Worm (Caenorhabditis elegans): Measurements from ENCODE around the gene K10H10.10.
A peak's percentile ranks its signal among the peaks of the same experiment; 100 is the strongest.

Gene K10H10.10

DNA sequence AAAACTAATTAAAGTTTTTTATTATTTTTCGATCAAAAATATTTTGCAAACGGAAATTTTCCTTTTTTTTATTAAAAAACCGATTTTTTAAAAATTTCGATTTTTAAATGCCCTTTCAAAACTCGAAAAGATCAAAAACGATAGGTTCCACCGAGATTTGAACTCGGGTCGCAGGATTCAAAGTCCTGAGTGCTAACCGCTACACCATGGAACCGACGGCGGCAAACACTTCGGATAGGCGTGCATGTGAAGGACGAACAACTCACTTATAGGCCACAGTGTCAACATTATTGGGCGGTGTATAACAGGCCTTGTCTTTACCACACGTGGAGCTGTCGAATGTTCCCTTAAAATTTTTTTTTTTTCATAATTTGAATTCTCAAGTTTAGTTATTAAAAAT lies 32.9 kb upstream of the K10H10.10 start (continued):
- TF ChIP-seq spr-1 (tag; optimal IDR thresholded peaks at IDR 0.05) (no peak), ceh-20 (GFP tag; IDR thresholded peaks at IDR 0.05) (no peak), tra-1 (GFP tag; IDR thresholded peaks at IDR 0.05) (no peak), F49E8.2 (tag; optimal IDR thresholded peaks at IDR 0.05; ENCODE audit: borderline replicate concordance) (no peak), mep-1 (tag; optimal IDR thresholded peaks at IDR 0.05) (peak; percentile 28), nhr-28 (tag; optimal IDR thresholded peaks at IDR 0.05) (no peak), T20F7.1 (GFP tag; optimal IDR thresholded peaks at IDR 0.05) (no peak), gei-8 (GFP tag; optimal IDR thresholded peaks at IDR 0.05) (no peak), lin-13 (GFP tag; optimal IDR thresholded peaks at IDR 0.05) (no peak), dve-1 (tag; optimal IDR thresholded peaks at IDR 0.05; ENCODE audit: insufficient read depth) (peak; percentile 31), ceh-44 (GFP tag; IDR thresholded peaks at IDR 0.05) (no peak), daf-16 (GFP tag; optimal IDR thresholded peaks at IDR 0.05) (no peak), daf-16 (tag; optimal IDR thresholded peaks at IDR 0.05) (peak; percentile 64), nhr-76 (tag; optimal IDR thresholded peaks at IDR 0.05) (no peak), set-16 (GFP tag; IDR thresholded peaks at IDR 0.05) (no peak), unc-130 (GFP tag; optimal IDR thresholded peaks at IDR 0.05) (no peak), nhr-11 (tag; optimal IDR thresholded peaks at IDR 0.05) (no peak), php-3 (GFP tag; IDR thresholded peaks at IDR 0.05) (peak; percentile 19; the same call in 1 of the 2 replicates), snpc-4 (tag; optimal IDR thresholded peaks at IDR 0.05) (no peak)

DNA sequence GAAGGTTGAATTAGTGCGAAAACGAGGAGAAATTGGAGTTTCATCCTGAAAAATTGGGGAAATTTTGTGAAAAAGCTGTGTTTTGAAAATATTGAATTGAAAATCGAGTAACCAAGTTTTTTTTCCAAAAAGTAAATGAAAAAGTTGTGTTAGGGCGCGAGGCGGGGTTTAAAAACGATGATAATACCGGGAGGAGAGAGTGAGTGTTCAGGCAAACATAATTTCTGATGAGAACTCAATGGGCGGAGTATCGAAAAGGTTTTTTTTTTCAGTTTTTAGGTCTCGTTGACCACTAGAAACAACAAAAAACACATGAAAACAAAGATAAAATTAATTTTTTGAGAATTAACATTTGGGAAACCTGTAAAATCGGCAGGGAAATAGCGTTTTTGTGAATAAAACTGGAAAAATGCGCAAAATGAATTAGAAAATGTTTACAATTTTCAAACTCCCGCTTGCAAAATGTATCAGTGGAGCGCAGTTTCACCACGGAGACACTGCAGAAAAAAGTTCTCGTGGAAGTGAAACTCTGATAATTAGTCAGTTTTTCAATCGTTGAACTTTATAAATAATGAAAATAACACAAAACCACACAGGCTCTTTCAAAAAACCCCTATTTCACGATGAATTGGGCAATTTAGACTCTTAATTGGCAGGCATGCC lies 27.9 kb upstream of the K10H10.10 start, which contains the start of gene C13B4.1:
TSS of gene C13B4.1 (minus strand) at position 51 of the 663 bp plus-strand sequence.
- TF ChIP-seq vab-7 (GFP tag; IDR thresholded peaks at IDR 0.05) (0 out of 2 replicates have a peak, but pooled peaks have one; percentile 19), dmd-8 (GFP tag; IDR thresholded peaks at IDR 0.05) (no peak), ceh-44 (GFP tag; IDR thresholded peaks at IDR 0.05) (0 out of 2 replicates have a peak, but pooled peaks have one; percentile 9), lin-1 (GFP tag; IDR thresholded peaks at IDR 0.05) (no peak), php-3 (GFP tag; IDR thresholded peaks at IDR 0.05) (no peak), lin-15B (tag; optimal IDR thresholded peaks at IDR 0.05) (no peak), lir-3 (tag; optimal IDR thresholded peaks at IDR 0.05) (no peak), ZK546.5 (tag; optimal IDR thresholded peaks at IDR 0.05) (no peak), sdz-12 (GFP tag; optimal IDR thresholded peaks at IDR 0.05) (no peak), F44E2.7 (GFP tag; IDR thresholded peaks at IDR 0.05) (no peak), nhr-102 (tag; optimal IDR thresholded peaks at IDR 0.05) (no peak), aly-2 (tag; optimal IDR thresholded peaks at IDR 0.05) (no peak), mxl-2 (GFP tag; conservative IDR thresholded peaks at IDR 0.05) (no peak), ceh-20 (GFP tag; IDR thresholded peaks at IDR 0.05) (no peak), ztf-11 (tag; optimal IDR thresholded peaks at IDR 0.05) (no peak), Y48G9A.11 (GFP tag; IDR thresholded peaks at IDR 0.05) (peak; percentile 48; the same call in 1 of the 2 replicates), spr-1 (tag; optimal IDR thresholded peaks at IDR 0.05) (no peak), unc-62 (GFP tag; optimal IDR thresholded peaks at IDR 0.05 in 1 of 2) (no peak), unc-62 (tag; optimal IDR thresholded peaks at IDR 0.05) (no peak), snpc-1.2 (GFP tag; IDR thresholded peaks at IDR 0.05) (0 out of 2 replicates have a peak, but pooled peaks have one; percentile 47), nhr-11 (tag; optimal IDR thresholded peaks at IDR 0.05) (no peak), duxl-1 (tag; optimal IDR thresholded peaks at IDR 0.05; ENCODE audit: poor library complexity) (no peak), zip-2 (tag; optimal IDR thresholded peaks at IDR 0.05) (no peak), ztf-7 (tag; optimal IDR thresholded peaks at IDR 0.05) (no peak), tra-1 (GFP tag; IDR thresholded peaks at IDR 0.05) (no peak), dpl-1 (GFP tag; optimal IDR thresholded peaks at IDR 0.05) (peak; percentile 23), F49E8.2 (tag; optimal IDR thresholded peaks at IDR 0.05; ENCODE audit: borderline replicate concordance) (peak; percentile 68), fkh-10 (GFP tag; optimal IDR thresholded peaks at IDR 0.05) (no peak), lin-13 (GFP tag; optimal IDR thresholded peaks at IDR 0.05) (no peak), nhr-25 (tag; optimal IDR thresholded peaks at IDR 0.05; ENCODE audit: borderline replicate concordance, insufficient read depth) (no peak), pqm-1 (tag; optimal IDR thresholded peaks at IDR 0.05) (no peak), daf-16 (GFP tag; optimal IDR thresholded peaks at IDR 0.05) (no peak), daf-16 (tag; optimal IDR thresholded peaks at IDR 0.05) (no peak), lin-29 (GFP tag; IDR thresholded peaks at IDR 0.05) (no peak), lin-38 (GFP tag; IDR thresholded peaks at IDR 0.05) (peak; percentile 93), ctbp-1 (GFP tag; IDR thresholded peaks at IDR 0.05) (no peak), aha-1 (tag) (peak; percentile 46), arid-1 (GFP tag; conservative IDR thresholded peaks at IDR 0.05) (no peak), ceh-32 (tag; optimal IDR thresholded peaks at IDR 0.05; ENCODE audit: poor library complexity) (no peak)
